Fruit fly (Drosophila melanogaster) whole organism, embryonic: ENCODE data around the gene CG12239.

Experiments used
- ATbp ChIP-seq: fragments of 200-800 bp; sonication (Bioruptor generic); optimal IDR thresholded peaks from 2 replicates; lab custom pipeline; 2017; ENCODE audit warnings: missing biosample characterization, mild to moderate bottlenecking, missing genetic modification characterization, missing genetic modification reagents
- BEAF-32 ChIP-seq: fragments of 200-800 bp; sonication (Bioruptor generic); optimal IDR thresholded peaks from 3 replicates; lab custom pipeline; 2017; ENCODE audit warnings: missing biosample characterization, missing genetic modification characterization, mild to moderate bottlenecking, moderate library complexity, missing genetic modification reagents
- C15 ChIP-seq: fragments of 200-800 bp; sonication (Bioruptor generic); IDR thresholded peaks from 3 replicates; pipeline ENCODE4 v1.3.6; 2022; ENCODE audit warnings: missing biosample characterization, missing genetic modification characterization
- CG10147 ChIP-seq: fragments of 200-800 bp; sonication (Bioruptor generic); optimal IDR thresholded peaks from 2 replicates; lab custom pipeline; 2019; ENCODE audit warnings: missing biosample characterization, mild to moderate bottlenecking, missing genetic modification characterization, moderate library complexity
- CG10543 ChIP-seq: fragments of 200-800 bp; sonication (Bioruptor generic); optimal IDR thresholded peaks from 3 replicates; lab custom pipeline; 2017; ENCODE audit warnings: missing biosample characterization, mild to moderate bottlenecking, missing genetic modification characterization, moderate library complexity
- CG13624 ChIP-seq: fragments of 200-800 bp; sonication (Bioruptor generic); optimal IDR thresholded peaks from 2 replicates; lab custom pipeline; 2016; ENCODE audit warnings: missing biosample characterization, missing genetic modification characterization
- CG14860 ChIP-seq: fragments of 200-800 bp; sonication (Bioruptor generic); IDR thresholded peaks from 3 replicates; pipeline ENCODE4 v1.3.6; 2022; ENCODE audit warnings: missing biosample characterization, missing genetic modification characterization; ENCODE audit not compliant: partially characterized antibody
- CG17385 ChIP-seq: fragments of 200-800 bp; sonication (Bioruptor generic); optimal IDR thresholded peaks from 3 replicates; lab custom pipeline; 2018; ENCODE audit warnings: missing biosample characterization, mild to moderate bottlenecking, missing genetic modification characterization
- CG17912 ChIP-seq: fragments of 200-800 bp; sonication (Bioruptor generic); optimal IDR thresholded peaks from 2 replicates; lab custom pipeline; 2018; ENCODE audit warnings: missing biosample characterization, mild to moderate bottlenecking, missing genetic modification characterization
- CG18262 ChIP-seq: fragments of 200-800 bp; optimal IDR thresholded peaks from 3 replicates; lab custom pipeline; 2019; ENCODE audit warnings: missing biosample characterization, mild to moderate bottlenecking, missing genetic modification characterization, moderate library complexity
- CG2678 ChIP-seq: fragments of 200-800 bp; sonication (Bioruptor generic); optimal IDR thresholded peaks from 3 replicates; lab custom pipeline; 2019; ENCODE audit warnings: missing biosample characterization, mild to moderate bottlenecking, missing genetic modification characterization, moderate library complexity
- CG2712 ChIP-seq: fragments of 200-800 bp; optimal IDR thresholded peaks from 3 replicates; lab custom pipeline; 2019; ENCODE audit warnings: missing biosample characterization, mild to moderate bottlenecking, missing genetic modification characterization, moderate library complexity
- CG2875 ChIP-seq: fragments of 200-800 bp; sonication (Bioruptor generic); optimal IDR thresholded peaks from 2 replicates; lab custom pipeline; 2017; ENCODE audit warnings: missing biosample characterization, mild to moderate bottlenecking, missing genetic modification characterization, missing genetic modification reagents
- CG30403 ChIP-seq: fragments of 200-800 bp; sonication (Bioruptor generic); optimal IDR thresholded peaks from 3 replicates; lab custom pipeline; 2016; ENCODE audit warnings: missing biosample characterization, missing genetic modification characterization
- CG31441 ChIP-seq: fragments of 200-800 bp; sonication (Bioruptor generic); IDR thresholded peaks from 2 replicates; pipeline ENCODE4 v1.3.6; 2022; ENCODE audit warnings: missing biosample characterization, missing genetic modification characterization
- CG5180 ChIP-seq: fragments of 200-800 bp; sonication (Bioruptor generic); optimal IDR thresholded peaks from 3 replicates; lab custom pipeline; 2017; ENCODE audit warnings: missing biosample characterization, missing genetic modification characterization, mild to moderate bottlenecking, moderate library complexity, missing genetic modification reagents
- CG7928 ChIP-seq: fragments of 200-800 bp; sonication (Bioruptor generic); optimal IDR thresholded peaks from 2 replicates; lab custom pipeline; 2017; ENCODE audit warnings: missing biosample characterization, mild to moderate bottlenecking, missing genetic modification characterization
- CG7987 ChIP-seq: fragments of 200-800 bp; sonication (Bioruptor generic); optimal IDR thresholded peaks from 2 replicates; lab custom pipeline; 2018; ENCODE audit warnings: missing biosample characterization, mild to moderate bottlenecking, missing genetic modification characterization, moderate library complexity
- CG9609 ChIP-seq: fragments of 200-800 bp; sonication (Bioruptor generic); optimal IDR thresholded peaks from 3 replicates; lab custom pipeline; 2016; ENCODE audit warnings: missing biosample characterization, missing genetic modification characterization
- CG9797 ChIP-seq: fragments of 200-800 bp; sonication (Bioruptor generic); optimal IDR thresholded peaks from 3 replicates; lab custom pipeline; 2018; ENCODE audit warnings: missing biosample characterization, mild to moderate bottlenecking, missing genetic modification characterization
- D ChIP-seq, 2 experiments: fragments of 200-800 bp in 1 of 2; fragments of >200 bp in 1 of 2; sonication (Bioruptor generic) in 1 of 2; optimal IDR thresholded peaks; 2 replicates in 1 of 2; 3 replicates in 1 of 2; lab custom pipeline; 2017; ENCODE audit warnings: mild to moderate bottlenecking in 1 of 2, missing biosample characterization in 1 of 2, missing genetic modification characterization in 1 of 2, missing genetic modification reagents in 1 of 2
- Drgx ChIP-seq: fragments of 200-800 bp; sonication (Bioruptor generic); IDR thresholded peaks from 2 replicates; pipeline ENCODE4 v1.3.6; 2022; ENCODE audit warnings: missing biosample characterization, missing genetic modification characterization
- E2f1 ChIP-seq: fragments of 200-800 bp; sonication (Bioruptor generic); IDR thresholded peaks from 2 replicates; pipeline ENCODE4 v1.3.6; 2022; ENCODE audit warnings: missing biosample characterization, missing genetic modification characterization
- E2f2 ChIP-seq: fragments of 200-800 bp; sonication (Bioruptor generic); IDR thresholded peaks from 2 replicates; pipeline ENCODE4 v1.3.6; 2022; ENCODE audit warnings: missing biosample characterization, missing genetic modification characterization
- Hmx ChIP-seq: fragments of 200-800 bp; sonication (Bioruptor generic); optimal IDR thresholded peaks from 2 replicates; lab custom pipeline; 2016; ENCODE audit warnings: missing biosample characterization, missing genetic modification characterization
- Hr51 ChIP-seq, 2 experiments: fragments of 200-800 bp; sonication (Bioruptor generic); optimal IDR thresholded peaks; 2 replicates in 1 of 2; 3 replicates in 1 of 2; lab custom pipeline; 2016 to 2018; ENCODE audit warnings: missing biosample characterization in 2 of 2, missing genetic modification characterization in 2 of 2, mild to moderate bottlenecking in 1 of 2, moderate library complexity in 1 of 2
- Sox100B ChIP-seq: fragments of 200-800 bp; sonication (Bioruptor generic); optimal IDR thresholded peaks from 3 replicates; lab custom pipeline; 2018; ENCODE audit warnings: missing biosample characterization, mild to moderate bottlenecking, missing genetic modification characterization
- abd-A ChIP-seq: fragments of 200-800 bp; sonication (Bioruptor generic); optimal IDR thresholded peaks from 3 replicates; lab custom pipeline; 2019; ENCODE audit warnings: missing biosample characterization, mild to moderate bottlenecking, missing genetic modification characterization, moderate library complexity
- amos ChIP-seq: fragments of 200-800 bp; sonication (Bioruptor generic); IDR thresholded peaks from 2 replicates; pipeline ENCODE4 v1.3.6; 2022; ENCODE audit warnings: missing biosample characterization, missing genetic modification characterization; ENCODE audit not compliant: partially characterized antibody
- bigmax ChIP-seq: fragments of 200-800 bp; sonication (Bioruptor generic); optimal IDR thresholded peaks from 2 replicates; lab custom pipeline; 2018; ENCODE audit warnings: missing biosample characterization, mild to moderate bottlenecking, missing genetic modification characterization
- caup ChIP-seq: fragments of 200-800 bp; sonication (Bioruptor generic); optimal IDR thresholded peaks from 3 replicates; lab custom pipeline; 2017; ENCODE audit warnings: missing biosample characterization, mild to moderate bottlenecking, missing genetic modification characterization, moderate library complexity; ENCODE audit not compliant: severe bottlenecking
- crc ChIP-seq: fragments of 200-800 bp; sonication (Bioruptor generic); optimal IDR thresholded peaks from 2 replicates; lab custom pipeline; 2016; ENCODE audit warnings: missing biosample characterization, missing genetic modification characterization
- danr ChIP-seq: fragments of 200-800 bp; sonication (Bioruptor generic); IDR thresholded peaks from 2 replicates; pipeline ENCODE4 v1.3.6; 2022; ENCODE audit warnings: missing biosample characterization, missing genetic modification characterization
- gce ChIP-seq: fragments of 200-800 bp; sonication (Bioruptor generic); IDR thresholded peaks from 3 replicates; pipeline ENCODE4 v1.3.6; 2022; ENCODE audit warnings: missing biosample characterization, missing genetic modification characterization
- gcm ChIP-seq: fragments of 200-800 bp; sonication (Bioruptor generic); optimal IDR thresholded peaks from 2 replicates; lab custom pipeline; 2019; ENCODE audit warnings: missing biosample characterization, mild to moderate bottlenecking, missing genetic modification characterization, moderate library complexity
- jigr1 ChIP-seq: fragments of 200-800 bp; sonication (Bioruptor generic); IDR thresholded peaks from 3 replicates; pipeline ENCODE4 v1.3.6; 2022; ENCODE audit warnings: missing biosample characterization, missing genetic modification characterization
- mirr ChIP-seq: fragments of 200-800 bp; sonication (Bioruptor generic); optimal IDR thresholded peaks from 3 replicates; lab custom pipeline; 2018; ENCODE audit warnings: missing biosample characterization, mild to moderate bottlenecking, missing genetic modification characterization
- org-1 ChIP-seq: fragments of 200-800 bp; sonication (Bioruptor generic); optimal IDR thresholded peaks from 2 replicates; lab custom pipeline; 2017; ENCODE audit warnings: missing biosample characterization, missing genetic modification characterization
- phol ChIP-seq: fragments of 200-800 bp; sonication (Bioruptor generic); optimal IDR thresholded peaks from 3 replicates; lab custom pipeline; 2018; ENCODE audit warnings: missing biosample characterization, mild to moderate bottlenecking, missing genetic modification characterization, moderate library complexity
- rib ChIP-seq: fragments of 200-800 bp; sonication (Bioruptor generic); IDR thresholded peaks from 2 replicates; pipeline ENCODE4 v1.3.6; 2022; ENCODE audit warnings: missing biosample characterization, missing genetic modification characterization
- seq ChIP-seq: fragments of 200-800 bp; sonication (Bioruptor generic); IDR thresholded peaks from 2 replicates; pipeline ENCODE4 v1.3.6; 2022; ENCODE audit warnings: missing biosample characterization, missing genetic modification characterization
- slou ChIP-seq: fragments of 200-800 bp; sonication (Bioruptor generic); optimal IDR thresholded peaks from 3 replicates; lab custom pipeline; 2016; ENCODE audit warnings: missing biosample characterization, missing genetic modification characterization
- stwl ChIP-seq: fragments of 200-800 bp; sonication (Bioruptor generic); optimal IDR thresholded peaks from 3 replicates; lab custom pipeline; 2018; ENCODE audit warnings: missing biosample characterization, mild to moderate bottlenecking, missing genetic modification characterization, moderate library complexity
- tio ChIP-seq: fragments of 200-800 bp; sonication (Bioruptor generic); optimal IDR thresholded peaks from 2 replicates; lab custom pipeline; 2017; ENCODE audit warnings: missing biosample characterization, missing genetic modification characterization, inconsistent platforms
- tx ChIP-seq: fragments of 200-800 bp; sonication (Bioruptor generic); optimal IDR thresholded peaks from 2 replicates; lab custom pipeline; 2016; ENCODE audit warnings: missing biosample characterization, missing genetic modification characterization
- vnd ChIP-seq: fragments of 200-800 bp; sonication (Bioruptor generic); IDR thresholded peaks from 3 replicates; pipeline ENCODE4 v1.3.6; 2022; ENCODE audit warnings: missing biosample characterization, missing genetic modification characterization; ENCODE audit not compliant: partially characterized antibody

CG12239 gene

DNA sequence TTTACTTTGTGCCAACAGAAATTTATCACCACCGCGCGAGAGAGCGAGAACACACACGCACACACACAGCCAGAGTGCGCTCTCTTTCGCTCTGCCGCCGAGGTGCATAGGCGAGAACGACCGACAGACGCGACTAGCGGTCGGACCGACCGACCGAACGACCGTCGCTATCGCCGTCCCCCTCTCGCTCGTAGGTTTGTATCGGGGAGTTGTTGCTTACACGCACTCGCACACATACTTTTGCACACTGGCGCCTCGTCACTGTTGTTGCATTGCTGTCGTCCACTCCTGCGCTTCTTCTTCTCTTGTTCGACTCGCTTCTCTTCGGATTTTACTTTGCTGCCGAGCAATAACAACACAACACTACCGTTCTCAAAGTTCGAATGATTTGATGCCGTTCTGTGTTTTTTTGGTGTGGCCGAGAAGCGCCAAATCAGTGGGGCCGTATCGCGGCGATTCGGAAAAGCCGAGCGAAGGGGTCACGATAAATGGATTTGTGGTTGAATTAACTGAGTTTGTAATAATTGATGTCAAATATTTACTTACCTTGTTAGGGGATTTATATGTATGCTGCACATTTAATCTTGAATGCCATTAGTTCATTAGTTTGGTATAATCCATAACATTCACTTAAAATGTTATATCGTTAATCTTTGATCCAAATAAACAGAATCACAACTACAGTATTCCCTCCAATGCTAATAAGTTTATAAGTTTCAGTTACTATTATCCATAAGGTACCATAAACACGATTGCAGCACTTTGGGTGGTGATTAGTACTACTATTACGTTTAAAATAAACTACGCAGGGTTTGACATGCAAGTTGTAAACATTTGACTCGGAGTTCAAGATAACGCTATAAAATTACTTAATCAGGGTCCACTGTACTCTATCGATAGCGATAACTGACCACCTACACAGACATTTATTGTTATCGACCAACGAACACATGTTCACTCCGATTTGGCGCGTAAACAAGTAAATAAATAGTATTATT is 44.8 kb upstream of the CG12239 start, which contains the start of the genes IntS6 and Rtel1 (continued):
- TF ChIP-seq CG7928 (GFP tag; lab: Kevin White, UChicago) (peak; percentile 35), CG2678 (tag; lab: Kevin White, UChicago) (peak; percentile 94), gce (GFP tag; lab: Robert Waterston, UW) (peak; percentile 76; the same call in 1 of the 3 replicates), jigr1 (GFP tag; lab: Robert Waterston, UW) (peak; percentile 80; the same call in 2 of the 3 replicates), CG14860 (GFP tag; lab: Robert Waterston, UW) (no peak), CG2875 (GFP tag; lab: Kevin White, UChicago) (peak; percentile 67), rib (GFP tag; lab: Robert Waterston, UW) (peak; percentile 84), danr (peak; percentile 72), gcm (peak; percentile 81), abd-A (tag; lab: Kevin White, UChicago) (peak; percentile 46), CG5180 (GFP tag; lab: Kevin White, UChicago) (peak; percentile 61), E2f1 (GFP tag; lab: Robert Waterston, UW) (peak; percentile 91), C15 (peak; percentile 82; the same call in 2 of the 3 replicates), Sox100B (GFP tag; lab: Kevin White, UChicago) (peak; percentile 82), org-1 (GFP tag; lab: Kevin White, UChicago) (peak; percentile 71), bigmax (GFP tag; lab: Kevin White, UChicago) (no peak), BEAF-32 (GFP tag; lab: Kevin White, UChicago) (peak; percentile 58), vnd (GFP tag; lab: Robert Waterston, UW) (no peak), amos (GFP tag; lab: Robert Waterston, UW) (peak; percentile 44; the same call in 1 of the 2 replicates), CG31441 (GFP tag; lab: Robert Waterston, UW) (peak; percentile 87), Hmx (peak; percentile 82), slou (GFP tag; lab: Kevin White, UChicago) (peak; percentile 79), CG30403 (peak; percentile 94), crc (peak; percentile 80), E2f2 (GFP tag; lab: Robert Waterston, UW) (peak; percentile 62), phol (tag; lab: Kevin White, UChicago) (peak; percentile 89), mirr (GFP tag; lab: Kevin White, UChicago) (peak; percentile 97), caup (GFP tag; lab: Kevin White, UChicago) (peak; percentile 88), Drgx (GFP tag; lab: Robert Waterston, UW) (peak; percentile 88), ATbp (GFP tag; lab: Kevin White, UChicago) (peak; percentile 77), CG7987 (peak; percentile 52), CG17912 (GFP tag; lab: Kevin White, UChicago) (peak; percentile 81), CG9609 (GFP tag; lab: Kevin White, UChicago) (peak; percentile 91), Hr51 (GFP tag; optimal IDR thresholded peaks at IDR 0.05; lab: Kevin White, UChicago) (peak; percentile 89 to 92), D (optimal IDR thresholded peaks at IDR 0.05; lab: Kevin White, UChicago) (peak; percentile 12), D (GFP tag; optimal IDR thresholded peaks at IDR 0.05; lab: Kevin White, UChicago) (peak; percentile 79), tx (GFP tag; lab: Kevin White, UChicago) (peak; percentile 91), CG18262 (tag; lab: Kevin White, UChicago) (peak; percentile 87), tio (GFP tag; lab: Kevin White, UChicago) (peak; percentile 89), CG17385 (peak; percentile 95), CG9797 (GFP tag; lab: Kevin White, UChicago) (peak; percentile 84), seq (peak; percentile 92), CG13624 (GFP tag; lab: Kevin White, UChicago) (peak; percentile 89), CG2712 (tag; lab: Kevin White, UChicago) (peak; percentile 86), CG10147 (GFP tag; lab: Kevin White, UChicago) (peak; percentile 87), CG10543 (GFP tag; lab: Kevin White, UChicago) (peak; percentile 90), stwl (tag; lab: Kevin White, UChicago) (no peak)
